Worm (Caenorhabditis elegans): Measurements from ENCODE around the gene B0035.3.

B0035.3 gene

DNA sequence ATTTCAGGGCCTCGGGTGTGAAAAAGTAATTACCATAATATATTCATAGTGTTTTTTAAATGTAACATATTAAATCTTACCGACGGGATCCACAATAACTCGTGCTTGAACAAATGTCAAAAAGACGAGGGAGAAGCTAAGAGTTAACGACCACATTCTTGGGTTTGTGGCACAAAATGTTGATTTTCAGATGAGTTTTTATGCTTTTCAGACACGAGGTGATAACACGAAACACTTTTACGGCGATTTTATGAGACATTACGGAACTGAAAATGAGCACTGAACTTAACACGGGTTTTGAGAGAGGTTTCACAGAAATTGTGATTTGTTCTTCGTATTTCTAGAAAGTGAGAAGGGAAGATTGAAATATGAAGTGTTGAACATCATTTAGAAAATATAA, 8.2 kb downstream of the B0035.3 start, which contains the start of gene B0035.13:
Gene B0035.13 (minus strand): TSS at position 173 of the 400 bp plus-strand sequence.
- no peak for TF ChIP-seq ceh-36 (tag; optimal IDR thresholded peaks at IDR 0.05)
- TF ChIP-seq tbx-37 (GFP tag; conservative IDR thresholded peaks at IDR 0.05): no peak
- no peak for TF ChIP-seq hmbx-1 (tag; optimal IDR thresholded peaks at IDR 0.05)
- no peak for TF ChIP-seq ceh-13 (GFP tag; optimal IDR thresholded peaks at IDR 0.05)
- no peak for TF ChIP-seq flt-1 (GFP tag; IDR thresholded peaks at IDR 0.05)
- no peak for TF ChIP-seq hnd-1 (tag; optimal IDR thresholded peaks at IDR 0.05)
- no peak for TF ChIP-seq scrt-1 (GFP tag; IDR thresholded peaks at IDR 0.05)
- no peak for TF ChIP-seq B0310.2 (tag; optimal IDR thresholded peaks at IDR 0.05)
- no peak for TF ChIP-seq hmg-4 (GFP tag; optimal IDR thresholded peaks at IDR 0.05)
- no peak for TF ChIP-seq aly-1 (tag; optimal IDR thresholded peaks at IDR 0.05)
- TF ChIP-seq ama-1 (optimal IDR thresholded peaks at IDR 0.05): no peak
- TF ChIP-seq F13C5.2 (tag; optimal IDR thresholded peaks at IDR 0.05): no peak
- no peak for TF ChIP-seq pes-1 (GFP tag; IDR thresholded peaks at IDR 0.05)
- TF ChIP-seq ets-7 (tag; optimal IDR thresholded peaks at IDR 0.05): no peak
- TF ChIP-seq tra-4 (tag; optimal IDR thresholded peaks at IDR 0.05): no peak
- no peak for TF ChIP-seq tbx-11 (GFP tag; IDR thresholded peaks at IDR 0.05)
- TF ChIP-seq sea-1 (GFP tag; conservative IDR thresholded peaks at IDR 0.05): no peak

DNA sequence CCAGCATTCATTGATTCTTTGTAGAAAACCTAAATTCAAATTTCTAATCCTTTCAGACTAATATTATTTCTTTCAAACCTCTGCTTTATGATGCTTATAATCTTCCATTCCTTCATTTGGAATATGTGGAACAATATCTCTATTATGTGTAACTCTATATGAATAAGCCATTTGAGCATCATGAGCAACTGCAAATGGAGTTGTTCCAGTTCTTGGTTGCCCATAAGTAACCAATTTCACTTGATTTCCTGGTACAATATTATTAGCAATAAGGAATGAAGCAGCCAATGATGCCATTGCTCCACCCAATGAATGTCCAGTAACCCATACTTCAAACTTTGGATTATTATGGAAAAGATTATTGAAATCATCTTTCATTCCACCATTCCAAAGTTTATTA, 9.8 kb downstream of the B0035.3 start:
- no peak for TF ChIP-seq tbx-11 (GFP tag; IDR thresholded peaks at IDR 0.05)
- TF ChIP-seq ets-7 (tag; optimal IDR thresholded peaks at IDR 0.05): no peak
- no peak for TF ChIP-seq tbx-37 (GFP tag; conservative IDR thresholded peaks at IDR 0.05)
- no peak for TF ChIP-seq hmbx-1 (tag; optimal IDR thresholded peaks at IDR 0.05)
- TF ChIP-seq ama-1 (optimal IDR thresholded peaks at IDR 0.05): no peak
- TF ChIP-seq aly-1 (tag; optimal IDR thresholded peaks at IDR 0.05): no peak
- no peak for TF ChIP-seq sea-1 (GFP tag; conservative IDR thresholded peaks at IDR 0.05)
- TF ChIP-seq hnd-1 (tag; optimal IDR thresholded peaks at IDR 0.05): no peak
- TF ChIP-seq ceh-36 (tag; optimal IDR thresholded peaks at IDR 0.05): no peak
- no peak for TF ChIP-seq hmg-4 (GFP tag; optimal IDR thresholded peaks at IDR 0.05)
- no peak for TF ChIP-seq B0310.2 (tag; optimal IDR thresholded peaks at IDR 0.05)
- no peak for TF ChIP-seq flt-1 (GFP tag; IDR thresholded peaks at IDR 0.05)
- TF ChIP-seq pes-1 (GFP tag; IDR thresholded peaks at IDR 0.05): no peak
- no peak for TF ChIP-seq F13C5.2 (tag; optimal IDR thresholded peaks at IDR 0.05)
- no peak for TF ChIP-seq ceh-13 (GFP tag; optimal IDR thresholded peaks at IDR 0.05)
- no peak for TF ChIP-seq scrt-1 (GFP tag; IDR thresholded peaks at IDR 0.05)
- no peak for TF ChIP-seq tra-4 (tag; optimal IDR thresholded peaks at IDR 0.05)

DNA sequence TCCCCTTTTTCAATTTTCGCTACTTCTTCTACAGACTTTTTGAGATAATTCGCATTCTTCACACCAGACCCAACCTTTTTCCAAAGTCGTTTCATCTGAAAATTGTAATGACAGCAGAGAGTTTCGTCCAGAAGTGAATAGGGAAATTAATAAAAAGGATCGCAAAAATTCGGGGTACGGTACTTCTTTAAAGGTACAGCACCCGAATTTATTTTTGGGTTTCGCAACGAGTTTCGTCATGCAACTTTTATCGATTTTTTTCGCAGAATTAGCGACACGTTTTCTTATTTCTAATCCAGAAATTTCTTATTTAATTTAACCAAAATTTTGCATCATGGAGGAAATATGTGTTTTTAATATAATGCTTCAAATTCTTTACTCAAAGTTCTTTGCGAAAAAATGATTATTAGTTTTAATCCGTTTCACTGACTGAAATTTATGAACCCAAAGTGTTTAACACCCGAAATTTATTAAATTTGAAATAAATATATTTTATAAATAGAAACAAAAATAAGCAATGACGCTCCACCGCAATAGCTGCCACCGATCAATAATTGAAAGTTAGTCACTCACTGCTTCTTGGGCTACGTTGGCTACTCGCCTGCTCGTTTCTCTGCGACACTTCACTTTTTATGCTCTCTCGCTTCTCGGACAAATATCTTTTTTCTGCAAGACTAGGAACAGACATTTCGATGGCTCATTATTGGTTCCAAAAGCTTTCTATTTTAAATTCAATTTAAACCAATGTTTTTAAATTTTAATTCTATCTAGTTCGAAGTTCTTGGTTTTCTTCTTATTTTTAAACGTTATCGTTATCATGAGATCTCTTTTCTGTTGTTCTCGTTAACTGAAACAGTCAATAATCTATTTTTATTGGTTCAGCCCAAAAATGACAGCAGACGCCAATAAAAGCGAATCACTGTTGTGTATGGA, 16.4 kb downstream of the B0035.3 start, which contains the start of the genes B0035.15 and dnj-1:
Gene B0035.15 (minus strand): TSS at position 99 of the 933 bp plus-strand sequence.
Gene dnj-1 (plus strand): TSS at position 883 of the 933 bp plus-strand sequence.
- TF ChIP-seq hmg-4 (GFP tag; optimal IDR thresholded peaks at IDR 0.05): no peak
- no peak for TF ChIP-seq hnd-1 (tag; optimal IDR thresholded peaks at IDR 0.05)
- TF ChIP-seq ceh-13 (GFP tag; optimal IDR thresholded peaks at IDR 0.05): no peak
- TF ChIP-seq sea-1 (GFP tag; conservative IDR thresholded peaks at IDR 0.05): no peak
- TF ChIP-seq hmbx-1 (tag; optimal IDR thresholded peaks at IDR 0.05): no peak
- no peak for TF ChIP-seq ets-7 (tag; optimal IDR thresholded peaks at IDR 0.05)
- TF ChIP-seq scrt-1 (GFP tag; IDR thresholded peaks at IDR 0.05): no peak
- TF ChIP-seq tra-4 (tag; optimal IDR thresholded peaks at IDR 0.05): no peak
- no peak for TF ChIP-seq F13C5.2 (tag; optimal IDR thresholded peaks at IDR 0.05)
- no peak for TF ChIP-seq tbx-37 (GFP tag; conservative IDR thresholded peaks at IDR 0.05)
- no peak for TF ChIP-seq tbx-11 (GFP tag; IDR thresholded peaks at IDR 0.05)

DNA sequence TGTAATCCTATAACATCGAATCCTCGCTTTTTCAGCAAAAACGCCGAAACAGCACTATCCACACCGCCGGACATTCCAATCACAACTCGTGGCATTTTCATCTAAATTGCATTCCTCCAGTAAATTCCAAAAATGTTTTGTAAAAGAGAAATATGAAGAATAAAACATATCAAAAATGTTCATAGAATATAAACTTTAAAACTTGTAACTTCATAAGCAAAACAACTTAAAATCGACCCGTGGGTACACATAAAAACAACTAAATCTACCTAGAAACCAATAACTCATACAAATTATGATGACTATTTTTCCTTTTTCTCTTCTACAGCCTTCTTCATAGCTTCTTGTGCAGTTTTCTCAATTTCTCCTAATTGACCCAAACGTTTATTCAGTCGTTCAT, 18.0 kb downstream of the B0035.3 start, which contains the start of gene mttu-1:
Gene mttu-1 (minus strand): TSS at position 101 of the 400 bp plus-strand sequence.
- TF ChIP-seq F13C5.2 (tag; optimal IDR thresholded peaks at IDR 0.05) (no peak), tra-4 (tag; optimal IDR thresholded peaks at IDR 0.05) (no peak), hmbx-1 (tag; optimal IDR thresholded peaks at IDR 0.05) (no peak), ama-1 (optimal IDR thresholded peaks at IDR 0.05) (no peak), ceh-13 (GFP tag; optimal IDR thresholded peaks at IDR 0.05) (no peak), ceh-36 (tag; optimal IDR thresholded peaks at IDR 0.05) (no peak), flt-1 (GFP tag; IDR thresholded peaks at IDR 0.05) (no peak), hnd-1 (tag; optimal IDR thresholded peaks at IDR 0.05) (no peak), tbx-37 (GFP tag; conservative IDR thresholded peaks at IDR 0.05) (no peak), aly-1 (tag; optimal IDR thresholded peaks at IDR 0.05) (no peak), sea-1 (GFP tag; conservative IDR thresholded peaks at IDR 0.05) (no peak), tbx-11 (GFP tag; IDR thresholded peaks at IDR 0.05) (no peak), pes-1 (GFP tag; IDR thresholded peaks at IDR 0.05) (no peak), ets-7 (tag; optimal IDR thresholded peaks at IDR 0.05) (no peak), hmg-4 (GFP tag; optimal IDR thresholded peaks at IDR 0.05) (no peak), B0310.2 (tag; optimal IDR thresholded peaks at IDR 0.05) (no peak)

DNA sequence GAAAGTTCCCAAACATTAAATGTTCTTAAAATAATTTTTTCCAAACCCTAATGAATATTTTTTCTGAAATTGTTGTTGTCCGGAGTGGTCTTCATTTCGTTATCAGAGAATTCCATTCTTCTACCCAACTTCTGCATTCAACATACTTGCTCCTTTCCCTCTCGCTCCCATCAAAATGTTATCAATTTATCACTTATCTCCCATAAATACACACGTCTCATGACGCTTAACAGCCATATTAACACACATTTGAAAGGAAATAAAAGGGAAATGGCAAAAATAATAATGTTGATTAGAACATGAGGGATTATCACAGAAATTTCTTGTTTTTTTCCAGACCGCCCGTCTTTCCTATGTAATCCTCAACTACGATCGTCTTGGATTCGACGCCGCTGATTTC, 25.8 kb downstream of the B0035.3 start:
- TF ChIP-seq ceh-13 (GFP tag; optimal IDR thresholded peaks at IDR 0.05) (no peak), F13C5.2 (tag; optimal IDR thresholded peaks at IDR 0.05) (no peak), tra-4 (tag; optimal IDR thresholded peaks at IDR 0.05) (no peak), B0310.2 (tag; optimal IDR thresholded peaks at IDR 0.05) (no peak), hmg-4 (GFP tag; optimal IDR thresholded peaks at IDR 0.05) (no peak), scrt-1 (GFP tag; IDR thresholded peaks at IDR 0.05) (no peak), pes-1 (GFP tag; IDR thresholded peaks at IDR 0.05) (no peak), hmbx-1 (tag; optimal IDR thresholded peaks at IDR 0.05) (no peak), tbx-11 (GFP tag; IDR thresholded peaks at IDR 0.05) (no peak), flt-1 (GFP tag; IDR thresholded peaks at IDR 0.05) (no peak), sea-1 (GFP tag; conservative IDR thresholded peaks at IDR 0.05) (no peak), ceh-36 (tag; optimal IDR thresholded peaks at IDR 0.05) (no peak)

DNA sequence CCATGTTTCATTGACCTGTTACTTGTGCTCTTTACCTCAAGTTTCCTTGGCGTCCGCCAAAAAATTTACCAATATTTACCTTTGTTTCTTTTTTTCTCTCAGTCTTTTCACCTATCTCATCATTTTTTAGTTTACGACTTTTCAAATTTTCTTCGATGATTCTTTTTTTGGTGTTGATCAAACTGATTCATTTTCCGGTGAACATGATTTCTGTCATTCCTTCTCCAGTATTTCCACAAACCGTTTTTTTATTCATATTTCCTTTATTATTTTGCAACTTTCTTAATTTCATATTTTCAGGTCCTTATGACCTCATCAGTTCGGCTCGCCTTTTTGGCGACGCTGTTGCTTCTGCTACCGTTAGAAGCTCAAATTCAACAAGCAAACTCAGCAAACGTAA, 27.3 kb downstream of the B0035.3 start, which contains the start of gene F54D1.6:
Gene F54D1.6 (plus strand): TSS at position 301 of the 400 bp plus-strand sequence.
- no peak for TF ChIP-seq B0310.2 (tag; optimal IDR thresholded peaks at IDR 0.05)

DNA sequence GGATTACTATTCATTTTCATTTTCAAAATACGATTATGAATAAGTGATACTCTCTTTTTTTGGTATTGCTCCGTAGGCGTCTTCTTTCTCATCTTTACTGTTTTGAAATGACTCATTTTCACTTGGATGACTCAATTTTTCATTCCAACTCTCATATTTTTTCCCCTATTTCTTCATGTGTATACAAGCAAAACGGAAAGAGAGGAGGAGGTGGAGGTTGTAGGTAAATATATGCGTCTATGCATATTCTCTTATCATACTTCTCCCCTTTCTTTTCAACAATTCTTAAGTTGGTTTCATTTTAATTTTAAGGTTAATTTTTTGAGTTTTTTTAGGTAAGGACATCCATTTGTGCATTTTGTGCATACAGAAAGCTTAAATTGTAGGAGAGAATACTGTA, 28.7 kb downstream of the B0035.3 start:
- no peak for TF ChIP-seq tra-4 (tag; optimal IDR thresholded peaks at IDR 0.05)
- TF ChIP-seq tbx-11 (GFP tag; IDR thresholded peaks at IDR 0.05): no peak
- TF ChIP-seq aly-1 (tag; optimal IDR thresholded peaks at IDR 0.05): no peak
- TF ChIP-seq tbx-37 (GFP tag; conservative IDR thresholded peaks at IDR 0.05): no peak
- TF ChIP-seq ceh-13 (GFP tag; optimal IDR thresholded peaks at IDR 0.05): no peak
- no peak for TF ChIP-seq hmg-4 (GFP tag; optimal IDR thresholded peaks at IDR 0.05)
- no peak for TF ChIP-seq sea-1 (GFP tag; conservative IDR thresholded peaks at IDR 0.05)
- no peak for TF ChIP-seq ceh-36 (tag; optimal IDR thresholded peaks at IDR 0.05)
- no peak for TF ChIP-seq ets-7 (tag; optimal IDR thresholded peaks at IDR 0.05)
- no peak for TF ChIP-seq B0310.2 (tag; optimal IDR thresholded peaks at IDR 0.05)
- no peak for TF ChIP-seq scrt-1 (GFP tag; IDR thresholded peaks at IDR 0.05)
- TF ChIP-seq F13C5.2 (tag; optimal IDR thresholded peaks at IDR 0.05): no peak
- TF ChIP-seq hnd-1 (tag; optimal IDR thresholded peaks at IDR 0.05): no peak
- TF ChIP-seq hmbx-1 (tag; optimal IDR thresholded peaks at IDR 0.05): no peak
- no peak for TF ChIP-seq flt-1 (GFP tag; IDR thresholded peaks at IDR 0.05)
- TF ChIP-seq pes-1 (GFP tag; IDR thresholded peaks at IDR 0.05): no peak

All from whole organism, early embryonic.